Worm (Caenorhabditis elegans) whole organism, late embryonic: Measurements from ENCODE around the gene T25B9.2.

Source experiments
- F13H6.1 ChIP-seq: sonication (generic microtip); optimal IDR thresholded peaks from 2 replicates; lab custom pipeline; 2016; ENCODE audit warnings: missing genetic modification characterization, missing compliant biosample characterization
- ama-1 ChIP-seq: fragments of 150-350 bp; optimal IDR thresholded peaks from 2 replicates; lab custom pipeline; 2014
- ceh-2 ChIP-seq: sonication (generic microtip); optimal IDR thresholded peaks from 2 replicates; lab custom pipeline; 2016; ENCODE audit warnings: missing genotype, missing genetic modification characterization, missing compliant biosample characterization
- dve-1 ChIP-seq: sonication (generic microtip); optimal IDR thresholded peaks from 2 replicates; lab custom pipeline; 2017; ENCODE audit warnings: antibody characterized with exemption, mild to moderate bottlenecking, missing genetic modification characterization, missing compliant biosample characterization
- elt-2 ChIP-seq: sonication (generic microtip); optimal IDR thresholded peaks from 2 replicates; lab custom pipeline; 2016; ENCODE audit warnings: missing genetic modification reagents, missing genetic modification characterization, missing compliant biosample characterization
- elt-4 ChIP-seq: sonication (generic microtip); optimal IDR thresholded peaks from 2 replicates; lab custom pipeline; 2016; ENCODE audit warnings: missing genetic modification characterization, missing compliant biosample characterization
- fkh-10 ChIP-seq: fragments of 150-350 bp; optimal IDR thresholded peaks from 2 replicates; lab custom pipeline; 2014; ENCODE audit warnings: missing biosample characterization, missing genetic modification reagents, missing genetic modification characterization
- nfya-1 ChIP-seq: sonication (generic microtip); optimal IDR thresholded peaks from 2 replicates; lab custom pipeline; 2017; ENCODE audit warnings: missing genetic modification characterization, mild to moderate bottlenecking, missing compliant biosample characterization, antibody characterized with exemption, moderate library complexity
- nhr-11 ChIP-seq: fragments of 150-350 bp; optimal IDR thresholded peaks from 2 replicates; lab custom pipeline; 2014; ENCODE audit warnings: missing biosample characterization, missing genetic modification characterization
- npax-4 ChIP-seq: sonication (generic microtip); optimal IDR thresholded peaks from 2 replicates; lab custom pipeline; 2016; ENCODE audit warnings: missing genetic modification characterization, missing compliant biosample characterization
- pha-4 ChIP-seq: fragments of 150-350 bp; optimal IDR thresholded peaks from 2 replicates; lab custom pipeline; 2018; ENCODE audit warnings: missing biosample characterization, missing genetic modification reagents, missing genetic modification characterization
- unc-55 ChIP-seq: sonication (generic microtip); optimal IDR thresholded peaks from 2 replicates; lab custom pipeline; 2017; ENCODE audit warnings: missing biosample characterization, missing genetic modification reagents, missing genetic modification characterization
- unc-86 ChIP-seq: sonication (generic microtip); optimal IDR thresholded peaks from 2 replicates; lab custom pipeline; 2016; ENCODE audit warnings: missing genetic modification characterization, missing compliant biosample characterization

DNA sequence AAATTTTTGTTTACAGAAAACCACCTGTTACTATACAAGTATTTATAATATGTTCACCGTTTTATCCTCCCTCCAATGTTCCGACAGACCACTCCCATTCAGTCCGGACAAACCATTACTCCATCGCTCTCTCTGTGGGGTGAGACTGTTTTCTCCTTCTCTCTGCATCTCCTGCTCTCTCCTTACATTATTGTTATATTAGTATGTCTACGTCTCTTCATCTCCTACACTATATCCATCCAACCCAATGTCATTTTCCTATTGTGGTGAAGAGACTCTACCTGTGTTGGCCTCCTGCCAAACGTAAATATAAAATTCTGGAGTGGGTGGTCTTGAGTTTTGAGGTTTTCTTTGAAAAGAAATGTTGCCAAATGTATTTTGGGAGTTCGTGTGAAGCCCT is 37.0 kb downstream of the T25B9.2 start:
- TF ChIP-seq ceh-2 (tag; lab: Kevin White, UChicago) (no peak), elt-2 (tag; lab: Kevin White, UChicago) (no peak), elt-4 (tag; lab: Kevin White, UChicago) (no peak), ama-1 (no peak), nhr-11 (no peak), pha-4 (no peak), F13H6.1 (no peak), dve-1 (tag; lab: Kevin White, UChicago) (no peak), fkh-10 (GFP tag; lab: Kevin White, UChicago) (no peak), npax-4 (tag; lab: Kevin White, UChicago) (no peak), unc-86 (no peak), unc-55 (GFP tag; lab: Kevin White, UChicago) (no peak), nfya-1 (peak; percentile 21)
